Worm (Caenorhabditis elegans) whole organism, L3 larva: ENCODE results near the gene dpf-2.

Source experiments
- elt-1 ChIP-seq: fragments of 150-350 bp; optimal IDR thresholded peaks from 2 replicates; lab custom pipeline; 2014; ENCODE audit warnings: missing biosample characterization, missing genetic modification characterization
- fkh-10 ChIP-seq: sonication (generic microtip); optimal IDR thresholded peaks from 2 replicates; lab custom pipeline; 2017; ENCODE audit warnings: missing biosample characterization, missing genetic modification reagents, missing genetic modification characterization
- jun-1 ChIP-seq: fragments of 150-350 bp; optimal IDR thresholded peaks from 2 replicates; lab custom pipeline; 2014; ENCODE audit warnings: missing biosample characterization, missing genetic modification reagents, missing genetic modification characterization

DNA sequence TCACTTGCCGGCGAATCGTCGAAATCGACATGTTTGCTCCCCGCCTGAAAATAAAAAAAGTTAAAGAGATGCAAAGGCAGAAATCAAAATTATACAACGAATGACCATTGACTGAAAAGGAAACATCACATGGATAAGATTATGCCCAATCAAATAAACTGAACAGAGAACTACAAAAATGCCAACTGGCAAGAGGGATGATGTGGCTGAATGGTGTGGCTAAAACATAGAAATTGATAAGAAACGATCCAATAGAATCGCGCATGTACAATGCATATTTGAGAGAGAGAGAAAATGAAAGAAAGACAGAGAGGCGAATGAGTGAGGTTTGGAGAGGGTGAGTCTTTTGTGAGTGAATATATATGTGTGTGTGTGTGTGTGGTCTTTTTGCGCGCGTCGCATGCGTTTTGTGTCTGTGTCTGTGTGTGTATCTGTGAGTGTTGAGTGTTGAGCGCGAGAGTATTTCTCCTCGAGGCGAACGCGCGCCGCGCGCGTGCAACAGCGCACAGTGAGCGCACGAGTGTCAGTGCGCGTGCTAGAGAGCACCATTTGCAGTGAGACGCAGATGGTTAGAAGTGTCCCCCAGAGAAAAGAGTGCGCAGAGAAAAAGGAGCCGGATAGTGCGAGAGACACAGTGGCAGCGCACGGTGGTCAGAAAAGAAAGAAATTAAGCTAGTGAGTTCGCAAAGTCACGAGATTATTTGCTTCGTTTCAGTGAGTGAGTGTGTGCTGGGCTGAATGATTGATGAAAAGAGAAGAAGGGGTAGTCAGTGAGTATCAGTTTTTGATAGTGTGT lies 13.0 kb upstream of the dpf-2 start, which contains the start of gene epn-1:
- TF ChIP-seq elt-1 (peak; percentile 82), fkh-10 (GFP tag; lab: Kevin White, UChicago) (peak; percentile 90), jun-1 (tag; lab: Kevin White, UChicago) (peak; percentile 99)
